Worm (Caenorhabditis elegans): ENCODE measurements around the gene metl-6.

The metl-6 gene

ce11 chrIII:3916624-3917023, 4.9 kb downstream of the metl-6 start, which contains the start of gene ccdc-47:
Gene ccdc-47 (plus strand): TSS chrIII:3916967.
- no peak for TF ChIP-seq nhr-2 (tag; optimal IDR thresholded peaks at IDR 0.05)
- TF ChIP-seq flh-1 (GFP tag; optimal IDR thresholded peaks at IDR 0.05), result peak; percentile 70
- TF ChIP-seq unc-120 (tag; optimal IDR thresholded peaks at IDR 0.05; ENCODE audit: poor library complexity, severe bottlenecking), result peak; percentile 61
- TF ChIP-seq nhr-28 (tag; optimal IDR thresholded peaks at IDR 0.05), result peak; percentile 41
- peak; percentile 84 for TF ChIP-seq nhr-76 (tag; optimal IDR thresholded peaks at IDR 0.05)
- TF ChIP-seq cnd-1 (tag; optimal IDR thresholded peaks at IDR 0.05), result peak; percentile 85
- TF ChIP-seq snpc-4 (tag; optimal IDR thresholded peaks at IDR 0.05), result no peak
- TF ChIP-seq drap-1 (GFP tag; optimal IDR thresholded peaks at IDR 0.05), result peak; percentile 89
- peak; percentile 62 for TF ChIP-seq lin-13 (tag; optimal IDR thresholded peaks at IDR 0.05)
- peak; percentile 64 for TF ChIP-seq sem-2 (GFP tag; optimal IDR thresholded peaks at IDR 0.05)
- peak; percentile 71 for TF ChIP-seq pha-4 (tag; optimal IDR thresholded peaks at IDR 0.05)
- peak; percentile 71 for TF ChIP-seq lin-32 (GFP tag; optimal IDR thresholded peaks at IDR 0.05)
- TF ChIP-seq unc-62 (GFP tag; optimal IDR thresholded peaks at IDR 0.05), result no peak
- peak; percentile 72 for TF ChIP-seq nhr-237 (tag; optimal IDR thresholded peaks at IDR 0.05)
- TF ChIP-seq sptf-1 (tag; optimal IDR thresholded peaks at IDR 0.05), result peak; percentile 94
- no peak for TF ChIP-seq nhr-12 (tag; optimal IDR thresholded peaks at IDR 0.05)
- peak; percentile 27 for TF ChIP-seq elt-1 (tag; optimal IDR thresholded peaks at IDR 0.05; ENCODE audit: borderline replicate concordance, insufficient read depth)
- TF ChIP-seq ceh-83 (GFP tag; optimal IDR thresholded peaks at IDR 0.05), result peak; percentile 74
- TF ChIP-seq tbx-8 (GFP tag; optimal IDR thresholded peaks at IDR 0.05), result peak; percentile 63
- TF ChIP-seq mep-1 (tag; optimal IDR thresholded peaks at IDR 0.05), result peak; percentile 55
- peak; percentile 83 for TF ChIP-seq M03D4.4 (tag; optimal IDR thresholded peaks at IDR 0.05)
- peak; percentile 44 for TF ChIP-seq ces-1 (GFP tag; optimal IDR thresholded peaks at IDR 0.05)
- TF ChIP-seq mab-5 (tag; optimal IDR thresholded peaks at IDR 0.05), result peak; percentile 68
- TF ChIP-seq ztf-11 (tag; optimal IDR thresholded peaks at IDR 0.05), result peak; percentile 90
- TF ChIP-seq blmp-1 (tag; optimal IDR thresholded peaks at IDR 0.05), result peak; percentile 62
- TF ChIP-seq bed-3 (GFP tag; optimal IDR thresholded peaks at IDR 0.05), result peak; percentile 48
- peak; percentile 93 for TF ChIP-seq mls-2 (tag; optimal IDR thresholded peaks at IDR 0.05)
- TF ChIP-seq ceh-43 (GFP tag; optimal IDR thresholded peaks at IDR 0.05), result peak; percentile 83
- peak; percentile 42 for TF ChIP-seq ceh-39 (tag; optimal IDR thresholded peaks at IDR 0.05)
- TF ChIP-seq hlh-1 (tag; optimal IDR thresholded peaks at IDR 0.05), result peak; percentile 84
- peak; percentile 62 for TF ChIP-seq elt-3 (tag; optimal IDR thresholded peaks at IDR 0.05)
- peak; percentile 44 for TF ChIP-seq unc-39 (tag; optimal IDR thresholded peaks at IDR 0.05)
- peak; percentile 71 for TF ChIP-seq ham-2 (GFP tag; optimal IDR thresholded peaks at IDR 0.05)
- peak; percentile 65 for TF ChIP-seq lsy-2 (tag; optimal IDR thresholded peaks at IDR 0.05)
- TF ChIP-seq zip-8 (tag; optimal IDR thresholded peaks at IDR 0.05), result no peak

ce11 chrIII:3915705-3916104, 5.8 kb downstream of the metl-6 start:
- TF ChIP-seq cnd-1 (tag; optimal IDR thresholded peaks at IDR 0.05) (peak; percentile 12), ham-2 (GFP tag; optimal IDR thresholded peaks at IDR 0.05) (peak; percentile 88), tbx-8 (GFP tag; optimal IDR thresholded peaks at IDR 0.05) (no peak), mab-5 (tag; optimal IDR thresholded peaks at IDR 0.05) (no peak), flh-1 (GFP tag; optimal IDR thresholded peaks at IDR 0.05) (no peak), unc-120 (tag; optimal IDR thresholded peaks at IDR 0.05; ENCODE audit: poor library complexity, severe bottlenecking) (peak; percentile 30), elt-1 (tag; optimal IDR thresholded peaks at IDR 0.05; ENCODE audit: borderline replicate concordance, insufficient read depth) (no peak), lsy-2 (tag; optimal IDR thresholded peaks at IDR 0.05) (no peak), ces-1 (GFP tag; optimal IDR thresholded peaks at IDR 0.05) (peak; percentile 37), nhr-76 (tag; optimal IDR thresholded peaks at IDR 0.05) (no peak), lin-13 (tag; optimal IDR thresholded peaks at IDR 0.05) (no peak), pha-4 (tag; optimal IDR thresholded peaks at IDR 0.05) (peak; percentile 4), ceh-39 (tag; optimal IDR thresholded peaks at IDR 0.05) (no peak), nhr-2 (tag; optimal IDR thresholded peaks at IDR 0.05) (peak; percentile 4), ztf-11 (tag; optimal IDR thresholded peaks at IDR 0.05) (peak; percentile 24), unc-39 (tag; optimal IDR thresholded peaks at IDR 0.05) (no peak), unc-62 (GFP tag; optimal IDR thresholded peaks at IDR 0.05) (peak; percentile 53), mls-2 (tag; optimal IDR thresholded peaks at IDR 0.05) (no peak), mep-1 (tag; optimal IDR thresholded peaks at IDR 0.05) (peak; percentile 15), lin-32 (GFP tag; optimal IDR thresholded peaks at IDR 0.05) (no peak), sptf-1 (tag; optimal IDR thresholded peaks at IDR 0.05) (no peak), nhr-237 (tag; optimal IDR thresholded peaks at IDR 0.05) (no peak), hlh-1 (tag; optimal IDR thresholded peaks at IDR 0.05) (peak; percentile 79)

ce11 chrIII:3914836-3915235, 6.7 kb downstream of the metl-6 start:
- TF ChIP-seq cnd-1 (tag; optimal IDR thresholded peaks at IDR 0.05) (peak; percentile 11), hlh-1 (tag; optimal IDR thresholded peaks at IDR 0.05) (peak; percentile 95), mab-5 (tag; optimal IDR thresholded peaks at IDR 0.05) (no peak), unc-62 (GFP tag; optimal IDR thresholded peaks at IDR 0.05) (peak; percentile 50), unc-120 (tag; optimal IDR thresholded peaks at IDR 0.05; ENCODE audit: poor library complexity, severe bottlenecking) (peak; percentile 82)
